Worm (Caenorhabditis elegans) whole organism, midembryonic: ENCODE data around the gene C26E6.1.

ENCODE experiments used
- T22C8.4 ChIP-seq: fragments of 200-800 bp; sonication (Bioruptor generic); IDR thresholded peaks from 2 replicates; pipeline ENCODE4 v1.3.6; 2022; ENCODE audit warnings: missing genetic modification characterization, missing compliant biosample characterization
- cog-1 ChIP-seq: sonication (generic microtip); optimal IDR thresholded peaks from 2 replicates; lab custom pipeline; 2016; ENCODE audit warnings: missing genetic modification characterization, missing compliant biosample characterization
- klf-2 ChIP-seq: fragments of 200-800 bp; sonication (Bioruptor generic); conservative IDR thresholded peaks from 2 replicates; pipeline ENCODE4 v1.3.6; 2022; ENCODE audit warnings: missing genetic modification reagents, missing genetic modification characterization, missing compliant biosample characterization
- med-1 ChIP-seq: sonication (generic microtip); optimal IDR thresholded peaks from 2 replicates; lab custom pipeline; 2017; ENCODE audit warnings: missing genetic modification characterization, mild to moderate bottlenecking, missing compliant biosample characterization, antibody characterized with exemption, missing genetic modification reagents; ENCODE audit not compliant: insufficient read depth
- ref-1 ChIP-seq: fragments of 200-800 bp; sonication (Bioruptor generic); conservative IDR thresholded peaks from 2 replicates; pipeline ENCODE4 v1.3.6; 2022; ENCODE audit warnings: missing genetic modification reagents, missing genetic modification characterization, missing compliant biosample characterization
- ztf-23 ChIP-seq: fragments of 200-800 bp; sonication (Bioruptor generic); IDR thresholded peaks from 2 replicates; pipeline ENCODE4 v1.3.6; 2022; ENCODE audit warnings: missing genetic modification reagents, missing genetic modification characterization, missing compliant biosample characterization

- no peak for TF ChIP-seq ztf-23 (GFP tag; lab: Robert Waterston, UW)
- no peak for TF ChIP-seq ref-1
- TF ChIP-seq T22C8.4 (GFP tag; lab: Robert Waterston, UW): no peak
- peak; percentile 36 for TF ChIP-seq cog-1 (tag; lab: Kevin White, UChicago)
- TF ChIP-seq klf-2 (GFP tag; lab: Robert Waterston, UW): no peak
- TF ChIP-seq med-1 (GFP tag; lab: Kevin White, UChicago): no peak
These were observed 44.3 kb upstream of the C26E6.1 start, which contains the start of the genes F26F4.9 and cee-1 for ce11 chrIII:4912317-4912716.
